Worm (Caenorhabditis elegans): ENCODE measurements around the gene let-754.

let-754 gene

DNA sequence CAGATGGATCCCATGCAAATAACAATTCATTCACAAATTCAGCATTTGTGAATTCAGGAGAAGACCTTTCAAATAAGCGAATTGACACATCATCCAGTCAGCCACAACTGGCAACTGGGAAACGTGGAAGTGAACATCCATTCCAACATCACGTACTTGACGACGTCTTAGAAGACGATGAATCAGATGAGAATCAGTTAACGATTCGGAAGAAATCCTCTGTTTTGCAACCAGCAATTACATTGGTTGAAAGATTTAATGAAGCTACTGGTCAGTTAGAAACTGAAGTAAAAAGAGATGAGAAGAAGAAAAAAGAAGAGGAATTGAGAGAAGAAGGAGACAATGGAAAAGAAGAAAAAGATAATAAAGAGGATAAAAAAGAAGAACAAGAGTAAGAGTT lies 49.7 kb downstream of the let-754 start:
- TF ChIP-seq nhr-23 (tag; optimal IDR thresholded peaks at IDR 0.05) = no peak
- no peak for TF ChIP-seq tbx-2 (tag; optimal IDR thresholded peaks at IDR 0.05)
- TF ChIP-seq ztf-11 (tag; optimal IDR thresholded peaks at IDR 0.05) = no peak
- no peak for TF ChIP-seq R02D3.7 (tag; optimal IDR thresholded peaks at IDR 0.05)
- no peak for TF ChIP-seq egl-5 (tag; optimal IDR thresholded peaks at IDR 0.05)
- TF ChIP-seq pqm-1 (tag; optimal IDR thresholded peaks at IDR 0.05) = no peak
- no peak for TF ChIP-seq nhr-76 (tag; optimal IDR thresholded peaks at IDR 0.05)
- no peak for TF ChIP-seq elt-2 (tag; optimal IDR thresholded peaks at IDR 0.05)
- no peak for TF ChIP-seq fkh-10 (GFP tag; optimal IDR thresholded peaks at IDR 0.05)
- TF ChIP-seq nhr-43 (tag; optimal IDR thresholded peaks at IDR 0.05; ENCODE audit: poor library complexity, severe bottlenecking) = no peak
- TF ChIP-seq ztf-4 (tag; optimal IDR thresholded peaks at IDR 0.05) = no peak
- no peak for TF ChIP-seq nhr-67 (tag; optimal IDR thresholded peaks at IDR 0.05)
- TF ChIP-seq ceh-28 (tag; optimal IDR thresholded peaks at IDR 0.05) = no peak

DNA sequence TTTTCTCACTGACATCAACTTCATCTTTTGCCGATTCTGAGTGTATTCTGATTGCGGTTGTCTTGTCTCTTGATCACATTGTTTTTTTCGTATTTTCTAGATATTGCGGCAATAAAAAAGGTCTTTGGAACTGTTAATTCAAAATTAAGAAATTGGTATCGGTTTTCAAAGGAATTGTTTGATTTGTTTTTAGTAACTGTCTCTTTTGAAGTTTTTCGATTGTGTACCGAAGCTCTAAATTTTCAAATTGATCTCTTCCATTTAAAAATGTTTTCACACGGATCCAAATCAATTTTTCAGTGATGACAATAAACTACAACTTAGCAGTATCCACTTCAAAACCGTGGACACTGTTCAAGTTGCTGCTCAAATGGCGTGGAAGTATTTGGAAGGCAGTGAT lies 52.4 kb downstream of the let-754 start, which contains the start of gene best-24:
TSS of gene best-24 (plus strand) at position 301 of the 400 bp plus-strand sequence.
- TF ChIP-seq zag-1 (tag; optimal IDR thresholded peaks at IDR 0.05) (no peak), pqm-1 (tag; optimal IDR thresholded peaks at IDR 0.05) (no peak), ztf-4 (tag; optimal IDR thresholded peaks at IDR 0.05) (no peak), mdl-1 (tag; optimal IDR thresholded peaks at IDR 0.05) (no peak), nhr-77 (tag; optimal IDR thresholded peaks at IDR 0.05) (no peak), R02D3.7 (tag; optimal IDR thresholded peaks at IDR 0.05) (no peak), daf-12 (tag; optimal IDR thresholded peaks at IDR 0.05) (no peak), sea-2 (GFP tag; optimal IDR thresholded peaks at IDR 0.05) (no peak), nhr-11 (tag; optimal IDR thresholded peaks at IDR 0.05) (no peak), nhr-23 (tag; optimal IDR thresholded peaks at IDR 0.05) (no peak), jun-1 (tag; optimal IDR thresholded peaks at IDR 0.05) (no peak), ZK546.5 (tag; optimal IDR thresholded peaks at IDR 0.05) (no peak), nhr-12 (tag; optimal IDR thresholded peaks at IDR 0.05) (no peak), ceh-9 (tag; optimal IDR thresholded peaks at IDR 0.05) (no peak)

Data from whole organism, L3 larva.